Worm (Caenorhabditis elegans) whole organism, early embryonic: ENCODE data around the gene lab-2.

ENCODE experiments used
- B0310.2 ChIP-seq: sonication (generic microtip); optimal IDR thresholded peaks from 2 replicates; lab custom pipeline; 2016; ENCODE audit warnings: mild to moderate bottlenecking, missing genetic modification characterization, missing compliant biosample characterization
- F13C5.2 ChIP-seq: sonication (generic microtip); optimal IDR thresholded peaks from 2 replicates; lab custom pipeline; 2017; ENCODE audit warnings: mild to moderate bottlenecking, missing genetic modification characterization, inconsistent platforms, missing compliant biosample characterization
- aly-1 ChIP-seq: sonication (generic microtip); optimal IDR thresholded peaks from 2 replicates; lab custom pipeline; 2016; ENCODE audit warnings: missing genetic modification characterization, missing compliant biosample characterization
- ama-1 ChIP-seq: fragments of 150-350 bp; optimal IDR thresholded peaks from 2 replicates; lab custom pipeline; 2014
- ceh-13 ChIP-seq: fragments of 200-800 bp; sonication (Bioruptor generic); optimal IDR thresholded peaks from 2 replicates; lab custom pipeline; 2018; ENCODE audit warnings: mild to moderate bottlenecking, missing genetic modification characterization, missing compliant biosample characterization
- ceh-36 ChIP-seq: sonication (generic microtip); optimal IDR thresholded peaks from 2 replicates; lab custom pipeline; 2016; ENCODE audit warnings: missing genetic modification characterization, inconsistent platforms, missing compliant biosample characterization
- ets-7 ChIP-seq: sonication (generic microtip); optimal IDR thresholded peaks from 2 replicates; lab custom pipeline; 2016; ENCODE audit warnings: missing genotype, missing genetic modification characterization, missing compliant biosample characterization
- flt-1 ChIP-seq: fragments of 200-800 bp; sonication (Bioruptor generic); IDR thresholded peaks from 2 replicates; pipeline ENCODE4 v1.3.6; 2022; ENCODE audit warnings: missing genetic modification characterization, missing compliant biosample characterization
- hmbx-1 ChIP-seq: sonication (generic microtip); optimal IDR thresholded peaks from 2 replicates; lab custom pipeline; 2016; ENCODE audit warnings: mild to moderate bottlenecking, missing genetic modification characterization, missing compliant biosample characterization
- hmg-4 ChIP-seq: fragments of 200-800 bp; sonication (Bioruptor generic); optimal IDR thresholded peaks from 2 replicates; lab custom pipeline; 2018; ENCODE audit warnings: mild to moderate bottlenecking, missing genetic modification characterization, missing compliant biosample characterization
- hnd-1 ChIP-seq: sonication (generic microtip); optimal IDR thresholded peaks from 2 replicates; lab custom pipeline; 2016; ENCODE audit warnings: missing genetic modification characterization, missing compliant biosample characterization
- pes-1 ChIP-seq: fragments of 200-800 bp; sonication (Bioruptor generic); IDR thresholded peaks from 2 replicates; pipeline ENCODE4 v1.3.6; 2022; ENCODE audit warnings: missing genetic modification reagents, missing genetic modification characterization, missing compliant biosample characterization
- scrt-1 ChIP-seq: fragments of 200-800 bp; sonication (Bioruptor generic); IDR thresholded peaks from 2 replicates; pipeline ENCODE4 v1.3.6; 2022; ENCODE audit warnings: missing genetic modification characterization, missing compliant biosample characterization
- sea-1 ChIP-seq: fragments of 200-800 bp; sonication (Bioruptor generic); conservative IDR thresholded peaks from 2 replicates; pipeline ENCODE4 v1.3.6; 2022; ENCODE audit warnings: missing genetic modification characterization, missing compliant biosample characterization
- tbx-11 ChIP-seq: fragments of 200-800 bp; sonication (Bioruptor generic); IDR thresholded peaks from 2 replicates; pipeline ENCODE4 v1.3.6; 2022; ENCODE audit warnings: missing genetic modification characterization, missing compliant biosample characterization
- tbx-37 ChIP-seq: fragments of 200-800 bp; sonication (Bioruptor generic); conservative IDR thresholded peaks from 2 replicates; pipeline ENCODE4 v1.3.6; 2022; ENCODE audit warnings: missing genetic modification reagents, missing genetic modification characterization, missing compliant biosample characterization
- tra-4 ChIP-seq: sonication (generic microtip); optimal IDR thresholded peaks from 2 replicates; lab custom pipeline; 2017; ENCODE audit warnings: missing genetic modification characterization, missing compliant biosample characterization

The lab-2 gene

ce11 chrIII:7331671-7332070, 2.3 kb upstream of the lab-2 start:
- TF ChIP-seq B0310.2 (no peak), flt-1 (GFP tag; lab: Robert Waterston, UW) (no peak), sea-1 (no peak), tra-4 (tag; lab: Kevin White, UChicago) (no peak), ceh-13 (GFP tag; lab: Kevin White, UChicago) (no peak), ama-1 (lab: Kevin White, UChicago) (no peak), pes-1 (GFP tag; lab: Robert Waterston, UW) (no peak), scrt-1 (no peak), F13C5.2 (tag; lab: Kevin White, UChicago) (no peak), hmbx-1 (tag; lab: Kevin White, UChicago) (no peak)

ce11 chrIII:7323331-7323730, 6.1 kb downstream of the lab-2 start:
- TF ChIP-seq sea-1 (no peak), flt-1 (GFP tag; lab: Robert Waterston, UW) (no peak), ceh-36 (tag; lab: Kevin White, UChicago) (no peak), ets-7 (no peak)

- TF ChIP-seq aly-1 (tag; lab: Kevin White, UChicago) (no peak), ama-1 (lab: Kevin White, UChicago) (no peak), B0310.2 (no peak), hmbx-1 (tag; lab: Kevin White, UChicago) (no peak), hmg-4 (GFP tag; lab: Kevin White, UChicago) (no peak), F13C5.2 (tag; lab: Kevin White, UChicago) (no peak), flt-1 (GFP tag; lab: Robert Waterston, UW) (no peak), pes-1 (GFP tag; lab: Robert Waterston, UW) (no peak), sea-1 (no peak), ets-7 (no peak), ceh-13 (GFP tag; lab: Kevin White, UChicago) (no peak), tbx-37 (GFP tag; lab: Robert Waterston, UW) (no peak), tbx-11 (GFP tag; lab: Robert Waterston, UW) (no peak), scrt-1 (no peak)
Observed at ce11 chrIII:7322018-7322417, 7.4 kb downstream of the lab-2 start.

- TF ChIP-seq B0310.2, result no peak
Observed at ce11 chrIII:7319390-7319789, 10.0 kb downstream of the lab-2 start, which contains the start of gene F56C9.8. F56C9.8 (minus strand) TSS chrIII:7319509.

- TF ChIP-seq ceh-13 (GFP tag; lab: Kevin White, UChicago), result no peak
- no peak for TF ChIP-seq ets-7
- TF ChIP-seq F13C5.2 (tag; lab: Kevin White, UChicago), result no peak
- no peak for TF ChIP-seq tbx-37 (GFP tag; lab: Robert Waterston, UW)
- no peak for TF ChIP-seq hmg-4 (GFP tag; lab: Kevin White, UChicago)
- no peak for TF ChIP-seq B0310.2
- TF ChIP-seq hmbx-1 (tag; lab: Kevin White, UChicago), result no peak
- TF ChIP-seq tra-4 (tag; lab: Kevin White, UChicago), result no peak
- TF ChIP-seq ceh-36 (tag; lab: Kevin White, UChicago), result no peak
- no peak for TF ChIP-seq ama-1 (lab: Kevin White, UChicago)
- TF ChIP-seq hnd-1 (tag; lab: Kevin White, UChicago), result no peak
- TF ChIP-seq sea-1, result no peak
- TF ChIP-seq pes-1 (GFP tag; lab: Robert Waterston, UW), result no peak
- TF ChIP-seq aly-1 (tag; lab: Kevin White, UChicago), result no peak
- no peak for TF ChIP-seq scrt-1
- no peak for TF ChIP-seq tbx-11 (GFP tag; lab: Robert Waterston, UW)
- TF ChIP-seq flt-1 (GFP tag; lab: Robert Waterston, UW), result no peak
Observed at ce11 chrIII:7317354-7317753, 12.1 kb downstream of the lab-2 start.

- no peak for TF ChIP-seq ceh-13 (GFP tag; lab: Kevin White, UChicago)
- TF ChIP-seq tbx-11 (GFP tag; lab: Robert Waterston, UW), result no peak
Observed at ce11 chrIII:7314927-7315547, 14.4 kb downstream of the lab-2 start, which contains the start of gene nspg-6. nspg-6 (minus strand) TSS chrIII:7314977.

ce11 chrIII:7314473-7314872, 14.9 kb downstream of the lab-2 start:
- TF ChIP-seq ceh-13 (GFP tag; lab: Kevin White, UChicago) (no peak), sea-1 (no peak), hmbx-1 (tag; lab: Kevin White, UChicago) (no peak), ceh-36 (tag; lab: Kevin White, UChicago) (no peak), tra-4 (tag; lab: Kevin White, UChicago) (no peak), aly-1 (tag; lab: Kevin White, UChicago) (no peak), ets-7 (no peak), tbx-11 (GFP tag; lab: Robert Waterston, UW) (no peak), tbx-37 (GFP tag; lab: Robert Waterston, UW) (no peak), B0310.2 (no peak), pes-1 (GFP tag; lab: Robert Waterston, UW) (no peak), hnd-1 (tag; lab: Kevin White, UChicago) (no peak), F13C5.2 (tag; lab: Kevin White, UChicago) (no peak), scrt-1 (no peak), flt-1 (GFP tag; lab: Robert Waterston, UW) (no peak), ama-1 (lab: Kevin White, UChicago) (no peak), hmg-4 (GFP tag; lab: Kevin White, UChicago) (no peak)
